Fruit fly (Drosophila melanogaster) whole organism, pupa: Measurements from ENCODE around the gene CG4577.

Experiments used
- CG10348 ChIP-seq: fragments of 200-800 bp; sonication (Bioruptor generic); IDR thresholded peaks from 2 replicates; pipeline ENCODE4 v1.3.6; 2022; ENCODE audit warnings: missing biosample characterization, missing genetic modification characterization
- CG12605 ChIP-seq: fragments of 200-800 bp; sonication (Bioruptor generic); IDR thresholded peaks from 2 replicates; pipeline ENCODE4 v1.3.6; 2022; ENCODE audit warnings: missing biosample characterization, missing genetic modification characterization
- CG13204 ChIP-seq: fragments of 200-800 bp; sonication (Bioruptor generic); optimal IDR thresholded peaks from 2 replicates; lab custom pipeline; 2018; ENCODE audit warnings: missing biosample characterization, mild to moderate bottlenecking, missing genetic modification characterization, moderate library complexity
- CG14655 ChIP-seq: fragments of 200-800 bp; sonication (Bioruptor generic); optimal IDR thresholded peaks from 3 replicates; lab custom pipeline; 2017; ENCODE audit warnings: mild to moderate bottlenecking, missing biosample characterization, missing genetic modification reagents, missing genetic modification characterization
- CG15710 ChIP-seq: fragments of 200-800 bp; sonication (Bioruptor generic); optimal IDR thresholded peaks from 2 replicates; lab custom pipeline; 2018; ENCODE audit warnings: missing biosample characterization, mild to moderate bottlenecking, missing genetic modification characterization, moderate library complexity
- CG17806 ChIP-seq: fragments of 200-800 bp; sonication (Bioruptor generic); optimal IDR thresholded peaks from 2 replicates; lab custom pipeline; 2018; ENCODE audit warnings: missing biosample characterization, mild to moderate bottlenecking, missing genetic modification characterization, moderate library complexity
- CG32121 ChIP-seq: fragments of 200-800 bp; sonication (Bioruptor generic); IDR thresholded peaks from 2 replicates; pipeline ENCODE4 v1.3.6; 2022; ENCODE audit warnings: missing biosample characterization, missing genetic modification characterization
- CG34367 ChIP-seq: fragments of 200-800 bp; sonication (Bioruptor generic); optimal IDR thresholded peaks from 2 replicates; lab custom pipeline; 2018; ENCODE audit warnings: missing biosample characterization, mild to moderate bottlenecking, missing genetic modification characterization
- CG4496 ChIP-seq: fragments of 200-800 bp; sonication (Bioruptor generic); IDR thresholded peaks from 3 replicates; pipeline ENCODE4 v1.3.6; 2022; ENCODE audit warnings: missing biosample characterization, missing genetic modification characterization
- CG8159 ChIP-seq: fragments of 200-800 bp; sonication (Bioruptor generic); optimal IDR thresholded peaks from 3 replicates; lab custom pipeline; 2018; ENCODE audit warnings: missing biosample characterization, mild to moderate bottlenecking, missing genetic modification characterization, moderate library complexity
- CG8301 ChIP-seq: fragments of 200-800 bp; sonication (Bioruptor generic); optimal IDR thresholded peaks from 2 replicates; lab custom pipeline; 2018; ENCODE audit warnings: missing biosample characterization, mild to moderate bottlenecking, missing genetic modification characterization
- CG9948 ChIP-seq: fragments of 200-800 bp; sonication (Bioruptor generic); optimal IDR thresholded peaks from 2 replicates; lab custom pipeline; 2018; ENCODE audit warnings: missing biosample characterization, mild to moderate bottlenecking, missing genetic modification characterization, moderate library complexity
- D1 ChIP-seq: fragments of 200-800 bp; sonication (Bioruptor generic); optimal IDR thresholded peaks from 2 replicates; lab custom pipeline; 2018; ENCODE audit warnings: missing biosample characterization, mild to moderate bottlenecking, missing genetic modification characterization, moderate library complexity
- EcR ChIP-seq: fragments of 200-800 bp; sonication (Bioruptor generic); optimal IDR thresholded peaks from 3 replicates; lab custom pipeline; 2019; ENCODE audit warnings: missing biosample characterization, missing genetic modification characterization, mild to moderate bottlenecking, moderate library complexity, missing genetic modification reagents
- Ets98B ChIP-seq: fragments of 200-800 bp; sonication (Bioruptor generic); IDR thresholded peaks from 2 replicates; pipeline ENCODE4 v1.3.6; 2022; ENCODE audit warnings: missing biosample characterization, missing genetic modification characterization
- Pif1A ChIP-seq: fragments of 200-800 bp; sonication (Bioruptor generic); optimal IDR thresholded peaks from 3 replicates; lab custom pipeline; 2016; ENCODE audit warnings: missing biosample characterization, missing genetic modification characterization
- Pif1B ChIP-seq: fragments of 200-800 bp; sonication (Bioruptor generic); optimal IDR thresholded peaks from 3 replicates; lab custom pipeline; 2016; ENCODE audit warnings: missing biosample characterization, missing genetic modification characterization
- Snoo ChIP-seq: fragments of 200-800 bp; sonication (Bioruptor generic); optimal IDR thresholded peaks from 3 replicates; lab custom pipeline; 2017; ENCODE audit warnings: missing biosample characterization, mild to moderate bottlenecking, missing genetic modification characterization, inconsistent platforms
- fd96Ca ChIP-seq: fragments of 200-800 bp; sonication (Bioruptor generic); IDR thresholded peaks from 3 replicates; pipeline ENCODE4 v1.3.6; 2022; ENCODE audit warnings: missing biosample characterization, missing genetic modification characterization
- gl ChIP-seq: fragments of 200-800 bp; sonication (Bioruptor generic); optimal IDR thresholded peaks from 2 replicates; lab custom pipeline; 2018; ENCODE audit warnings: missing biosample characterization, mild to moderate bottlenecking, missing genetic modification characterization
- rn ChIP-seq: fragments of 200-800 bp; sonication (Bioruptor generic); IDR thresholded peaks from 2 replicates; pipeline ENCODE4 v1.3.6; 2022; ENCODE audit warnings: missing biosample characterization, missing genetic modification characterization

The CG4577 gene

DNA sequence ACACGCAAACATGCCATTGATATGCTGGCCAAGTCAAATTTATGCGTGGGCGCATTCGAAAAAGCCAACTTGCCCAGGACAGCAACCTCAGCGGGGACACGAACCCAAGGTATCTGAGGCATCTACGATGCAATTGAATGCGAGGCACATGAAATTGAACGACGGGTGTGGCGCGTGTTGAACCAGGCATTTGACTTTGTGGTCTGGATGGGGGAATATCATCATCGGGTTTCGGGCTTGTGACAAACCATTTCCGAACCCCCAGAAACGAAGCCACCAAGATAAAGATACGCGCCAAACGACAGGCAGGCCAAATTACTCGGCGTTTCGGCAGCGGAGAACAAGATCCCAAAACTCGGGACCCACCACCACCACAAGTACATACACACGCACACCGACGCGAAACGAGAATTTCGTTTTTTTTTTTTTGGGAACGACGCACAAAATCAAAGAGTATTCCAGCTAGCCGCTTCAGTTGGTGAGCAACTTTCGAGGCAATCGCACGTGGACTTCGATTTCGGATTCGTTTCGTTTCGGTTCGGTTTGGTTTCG is 8.3 kb downstream of the CG4577 start, which contains the start of gene MFS3:
MFS3 (plus strand) TSS at position 472 of the 552 bp plus-strand sequence.
- TF ChIP-seq fd96Ca (GFP tag; lab: Robert Waterston, UW) (no peak), CG10348 (GFP tag; lab: Robert Waterston, UW) (no peak), rn (GFP tag; lab: Robert Waterston, UW) (no peak), D1 (tag; lab: Kevin White, UChicago) (no peak), EcR (no peak), CG9948 (tag; lab: Kevin White, UChicago) (no peak), CG4496 (GFP tag; lab: Robert Waterston, UW) (peak; percentile 64; the same call in 1 of the 3 replicates), CG8159 (tag; lab: Kevin White, UChicago) (no peak), Pif1A (peak; percentile 20), gl (tag; lab: Kevin White, UChicago) (peak; percentile 5)

DNA sequence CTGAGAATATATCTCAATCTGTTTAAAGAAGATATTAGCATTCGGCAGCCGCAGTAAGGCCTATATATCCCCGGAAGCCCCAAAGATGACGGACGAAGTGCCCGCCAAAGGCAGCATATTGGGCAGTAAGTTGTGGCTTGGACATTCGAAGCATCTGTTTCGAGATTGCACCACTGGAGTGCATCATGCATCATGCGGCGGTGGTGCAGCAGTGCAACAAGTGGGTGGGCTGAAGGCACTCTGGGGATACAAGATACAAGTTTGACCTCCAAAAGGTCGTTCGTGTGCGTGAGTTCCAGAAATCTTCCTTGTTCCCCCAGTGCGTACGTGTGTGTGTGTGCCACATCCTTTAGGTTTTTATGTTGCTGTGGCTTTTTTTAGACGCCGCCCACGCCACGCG is 8.8 kb downstream of the CG4577 start:
- TF ChIP-seq CG17806 (tag; lab: Kevin White, UChicago) (no peak), CG15710 (tag; lab: Kevin White, UChicago) (no peak), CG12605 (GFP tag; lab: Robert Waterston, UW) (no peak), Ets98B (GFP tag; lab: Robert Waterston, UW) (no peak)

dm6 chr2L:1144371-1145360 is 10.2 kb downstream of the CG4577 start:
- TF ChIP-seq EcR (peak; percentile 0), Pif1B (peak; percentile 67), gl (tag; lab: Kevin White, UChicago) (peak; percentile 30), Pif1A (no peak), CG4496 (GFP tag; lab: Robert Waterston, UW) (peak; percentile 64; the same call in 1 of the 3 replicates), fd96Ca (GFP tag; lab: Robert Waterston, UW) (no peak), CG12605 (GFP tag; lab: Robert Waterston, UW) (no peak), Snoo (tag; lab: Kevin White, UChicago) (peak; percentile 83), CG32121 (GFP tag; lab: Robert Waterston, UW) (peak; percentile 56; the same call in 1 of the 2 replicates), CG10348 (GFP tag; lab: Robert Waterston, UW) (no peak), D1 (tag; lab: Kevin White, UChicago) (no peak), CG14655 (no peak), CG9948 (tag; lab: Kevin White, UChicago) (peak; percentile 64), CG17806 (tag; lab: Kevin White, UChicago) (peak; percentile 70), CG13204 (no peak), CG8159 (tag; lab: Kevin White, UChicago) (peak; percentile 77), rn (GFP tag; lab: Robert Waterston, UW) (0 out of 2 replicates have a peak, but pooled peaks have one; percentile 36), CG8301 (tag; lab: Kevin White, UChicago) (no peak), CG15710 (tag; lab: Kevin White, UChicago) (peak; percentile 76), Ets98B (GFP tag; lab: Robert Waterston, UW) (peak; percentile 54), CG34367 (tag; lab: Kevin White, UChicago) (peak; percentile 52)

DNA sequence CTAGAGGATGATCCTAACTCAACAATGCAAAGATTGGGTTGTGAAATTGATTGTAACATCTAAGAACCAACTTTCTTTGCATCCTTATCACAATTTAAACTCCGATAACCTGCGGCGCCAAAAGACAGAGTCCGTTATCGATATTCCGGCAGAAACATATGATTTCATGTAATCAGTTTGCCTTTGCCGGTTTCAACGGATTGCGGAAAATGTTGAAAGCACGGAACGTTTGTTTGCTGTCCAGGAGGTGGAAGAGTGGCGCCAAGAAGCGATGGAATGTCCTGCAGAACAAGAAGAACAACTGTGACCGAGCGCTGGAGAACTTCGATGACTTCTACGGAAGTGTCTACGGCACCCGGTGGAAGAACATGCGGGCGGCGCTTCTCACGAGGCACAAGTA is 13.2 kb downstream of the CG4577 start:
- no peak for TF ChIP-seq CG34367 (tag; lab: Kevin White, UChicago)
- no peak for TF ChIP-seq CG15710 (tag; lab: Kevin White, UChicago)
- no peak for TF ChIP-seq CG14655
- TF ChIP-seq CG12605 (GFP tag; lab: Robert Waterston, UW), result no peak
- TF ChIP-seq CG10348 (GFP tag; lab: Robert Waterston, UW), result no peak
- no peak for TF ChIP-seq D1 (tag; lab: Kevin White, UChicago)
- TF ChIP-seq fd96Ca (GFP tag; lab: Robert Waterston, UW), result no peak
- no peak for TF ChIP-seq EcR
- no peak for TF ChIP-seq CG4496 (GFP tag; lab: Robert Waterston, UW)
- no peak for TF ChIP-seq CG32121 (GFP tag; lab: Robert Waterston, UW)
- no peak for TF ChIP-seq gl (tag; lab: Kevin White, UChicago)
- TF ChIP-seq CG8159 (tag; lab: Kevin White, UChicago), result no peak
- TF ChIP-seq Ets98B (GFP tag; lab: Robert Waterston, UW), result no peak

DNA sequence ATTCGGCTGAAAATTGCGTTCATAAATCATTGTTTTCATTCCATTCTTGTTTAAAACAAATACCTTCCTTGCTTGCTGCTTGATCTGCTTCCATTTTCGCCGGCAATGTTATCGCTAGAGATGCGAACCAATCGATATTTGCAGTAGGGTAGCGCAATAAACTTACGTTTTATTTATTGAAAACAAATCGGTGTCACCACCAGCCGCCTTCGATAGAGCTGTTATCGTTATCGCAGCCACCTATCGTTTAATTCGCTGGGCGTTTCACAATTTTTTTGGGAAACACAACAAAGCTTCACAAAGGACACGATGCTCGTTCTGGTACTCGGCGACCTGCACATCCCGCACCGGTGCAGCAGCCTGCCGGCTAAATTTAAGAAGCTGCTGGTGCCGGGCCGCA is 16.1 kb downstream of the CG4577 start, which contains the start of the genes Tfb4 and Vps29:
Tfb4 (minus strand) TSS at position 124 of the 400 bp plus-strand sequence.
Vps29 (plus strand) TSS at position 213 of the 400 bp plus-strand sequence.
- TF ChIP-seq CG32121 (GFP tag; lab: Robert Waterston, UW) (peak; percentile 30; the same call in 1 of the 2 replicates), fd96Ca (GFP tag; lab: Robert Waterston, UW) (peak; percentile 47; the same call in 1 of the 3 replicates), CG4496 (GFP tag; lab: Robert Waterston, UW) (peak; percentile 69), Pif1B (no peak), CG15710 (tag; lab: Kevin White, UChicago) (peak; percentile 0), Ets98B (GFP tag; lab: Robert Waterston, UW) (peak; percentile 51)
